Worm (Caenorhabditis elegans): ENCODE measurements around the gene fbxa-31.

fbxa-31 gene

DNA sequence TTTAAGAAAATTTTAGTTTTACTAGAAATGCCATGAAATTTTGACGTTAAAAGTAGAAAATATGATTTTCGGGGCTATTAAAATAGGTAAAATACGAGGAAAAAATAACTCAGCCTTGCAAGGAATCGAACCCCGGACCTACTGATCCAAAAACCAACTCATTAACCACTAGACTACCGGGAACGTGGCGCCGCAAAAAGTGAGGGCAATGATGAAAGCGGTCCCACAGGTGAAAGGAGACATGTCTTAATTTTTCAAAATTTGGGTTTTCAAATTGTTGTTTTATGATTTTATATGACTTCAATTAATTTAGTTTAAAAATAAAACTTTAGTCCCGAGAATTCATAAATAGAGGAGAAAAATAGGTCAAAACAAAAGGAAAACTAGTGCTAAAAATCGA lies 40.6 kb downstream of the fbxa-31 start:
- TF ChIP-seq B0261.1 (tag; optimal IDR thresholded peaks at IDR 0.05) (peak; percentile 65), ztf-18 (tag; optimal IDR thresholded peaks at IDR 0.05) (no peak), nhr-27 (tag; optimal IDR thresholded peaks at IDR 0.05) (no peak), rpc-1 (optimal IDR thresholded peaks at IDR 0.05) (peak; percentile 13), rpc-1 (tag; optimal IDR thresholded peaks at IDR 0.05) (peak; percentile 60), chd-7 (tag; optimal IDR thresholded peaks at IDR 0.05) (no peak), sea-2 (GFP tag; IDR thresholded peaks at IDR 0.05) (no peak), tbp1 (GFP tag; optimal IDR thresholded peaks at IDR 0.05) (peak; percentile 82), Y53F4B.3 (GFP tag; IDR thresholded peaks at IDR 0.05) (no peak), ZK185.1 (tag; optimal IDR thresholded peaks at IDR 0.05; ENCODE audit: poor library complexity, severe bottlenecking) (no peak), hmg-1.2 (GFP tag; IDR thresholded peaks at IDR 0.05) (no peak), unc-62 (GFP tag; optimal IDR thresholded peaks at IDR 0.05) (no peak), C06A6.2 (GFP tag; conservative IDR thresholded peaks at IDR 0.05) (no peak), tbx-9 (tag; optimal IDR thresholded peaks at IDR 0.05; ENCODE audit: borderline replicate concordance) (no peak), rcor-1 (GFP tag; IDR thresholded peaks at IDR 0.05) (no peak), ceh-91 (GFP tag; IDR thresholded peaks at IDR 0.05) (no peak), aptf-3 (GFP tag; IDR thresholded peaks at IDR 0.05) (no peak), madf-3 (GFP tag; IDR thresholded peaks at IDR 0.05) (no peak)

DNA sequence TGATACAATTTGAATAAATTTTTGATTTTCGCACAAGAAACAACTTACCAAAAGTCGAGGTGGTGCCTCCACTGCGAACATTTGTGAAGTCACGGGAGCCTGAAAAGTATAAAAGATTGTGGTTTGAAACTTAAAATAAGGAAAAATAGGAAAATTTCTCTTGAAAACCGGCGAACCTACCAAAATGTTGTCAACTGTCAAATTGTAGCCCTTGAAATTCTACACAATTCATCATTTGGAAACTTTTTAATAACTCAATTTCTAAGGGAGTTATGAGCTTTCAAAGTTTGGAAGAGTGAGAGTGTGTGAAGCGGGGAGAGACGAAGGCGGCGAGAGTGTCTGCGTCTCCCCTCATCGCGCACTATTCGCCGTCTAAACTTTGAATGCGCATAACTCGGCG lies 41.1 kb downstream of the fbxa-31 start, which contains the start of gene pes-4:
Gene pes-4, minus strand, starts transcription at position 101 of the 400 bp plus-strand sequence.
- TF ChIP-seq attf-5 (GFP tag; optimal IDR thresholded peaks at IDR 0.05) (no peak), hmg-1.2 (GFP tag; IDR thresholded peaks at IDR 0.05) (peak; percentile 46; the same call in 1 of the 2 replicates)

DNA sequence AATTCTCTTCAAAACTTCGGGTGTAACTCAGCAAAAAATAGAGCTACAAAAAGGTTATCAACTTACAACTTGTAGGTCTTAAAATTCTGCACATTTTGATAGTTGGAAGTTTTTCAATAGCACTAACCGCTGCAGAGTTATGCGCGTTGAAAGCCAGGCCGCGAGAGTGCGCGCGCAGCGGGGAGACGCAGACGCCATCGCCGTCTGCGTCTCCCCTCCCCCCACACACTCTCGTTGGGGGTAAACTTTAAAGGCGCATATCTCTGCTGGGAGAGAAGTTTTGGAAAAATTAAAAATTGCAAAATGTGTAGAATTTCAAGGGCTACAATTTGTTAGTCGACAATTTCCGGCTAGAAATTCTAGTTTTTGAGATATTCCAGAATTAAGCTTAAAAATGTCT lies 41.7 kb downstream of the fbxa-31 start:
- no peak for TF ChIP-seq nfya-2 (GFP tag; IDR thresholded peaks at IDR 0.05)
- TF ChIP-seq C17E4.6 (GFP tag; IDR thresholded peaks at IDR 0.05): no peak
- no peak for TF ChIP-seq xnd-1 (tag; optimal IDR thresholded peaks at IDR 0.05)
- no peak for TF ChIP-seq ceh-100 (GFP tag; IDR thresholded peaks at IDR 0.05)
- no peak for TF ChIP-seq F23B12.7 (tag; optimal IDR thresholded peaks at IDR 0.05; ENCODE audit: insufficient read depth)
- no peak for TF ChIP-seq B0336.3 (GFP tag; IDR thresholded peaks at IDR 0.05)
- no peak for TF ChIP-seq B0019.2 (GFP tag; conservative IDR thresholded peaks at IDR 0.05)
- TF ChIP-seq F57A8.1 (GFP tag; optimal IDR thresholded peaks at IDR 0.05): no peak
- no peak for TF ChIP-seq lin-40 (tag; optimal IDR thresholded peaks at IDR 0.05)
- peak; percentile 63 for TF ChIP-seq zfh-2 (GFP tag; conservative IDR thresholded peaks at IDR 0.05)
- no peak for TF ChIP-seq pbrm-1 (GFP tag; IDR thresholded peaks at IDR 0.05)
- TF ChIP-seq hmg-1.2 (GFP tag; IDR thresholded peaks at IDR 0.05): peak; percentile 79
- TF ChIP-seq nfya-1 (tag; optimal IDR thresholded peaks at IDR 0.05; ENCODE audit: borderline replicate concordance, insufficient read depth): no peak

DNA sequence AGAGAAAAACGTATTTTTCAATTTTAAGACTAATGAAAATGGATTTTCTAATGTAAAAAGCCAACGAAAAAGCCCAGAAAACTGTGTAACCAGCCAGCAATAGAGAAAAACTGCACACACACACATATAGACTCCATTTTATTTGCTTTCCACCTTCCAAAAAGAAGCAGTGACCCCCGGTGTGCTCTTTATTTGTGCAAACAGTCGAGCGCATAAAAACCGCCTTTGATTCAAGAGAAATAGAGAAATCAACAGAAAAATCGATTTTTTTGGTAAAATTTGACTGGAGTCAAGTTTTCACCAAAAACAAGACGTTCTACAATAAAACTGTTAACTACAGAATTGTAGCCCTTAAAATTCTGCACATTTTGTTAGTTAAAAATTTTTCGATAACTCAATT lies 42.6 kb downstream of the fbxa-31 start:
- TF ChIP-seq die-1 (tag; optimal IDR thresholded peaks at IDR 0.05) (no peak), nhr-179 (tag; optimal IDR thresholded peaks at IDR 0.05) (no peak), ztf-28 (GFP tag; IDR thresholded peaks at IDR 0.05) (no peak), ceh-91 (GFP tag; IDR thresholded peaks at IDR 0.05) (no peak), nhr-120 (GFP tag; IDR thresholded peaks at IDR 0.05) (no peak), ceh-58 (GFP tag; IDR thresholded peaks at IDR 0.05) (no peak), mes-4 (tag; optimal IDR thresholded peaks at IDR 0.05) (no peak), hrde-1 (tag; optimal IDR thresholded peaks at IDR 0.05; ENCODE audit: borderline replicate concordance) (no peak), nhr-80 (tag; optimal IDR thresholded peaks at IDR 0.05) (no peak), snpc-1.3 (tag; optimal IDR thresholded peaks at IDR 0.05; ENCODE audit: insufficient read depth) (no peak), repo-1 (tag; optimal IDR thresholded peaks at IDR 0.05) (no peak), fkh-3 (tag; optimal IDR thresholded peaks at IDR 0.05) (no peak), ZK185.1 (tag; optimal IDR thresholded peaks at IDR 0.05; ENCODE audit: poor library complexity, severe bottlenecking) (no peak), Y67H2A.10 (GFP tag; conservative IDR thresholded peaks at IDR 0.05) (no peak), mel-28 (tag; optimal IDR thresholded peaks at IDR 0.05; ENCODE audit: borderline replicate concordance) (no peak), xnd-1 (tag; optimal IDR thresholded peaks at IDR 0.05) (no peak)

All from whole organism, young adult.